Fruit fly (Drosophila melanogaster) Kc167 (cell line): Measurements from ENCODE around the gene grp.

Experiments used
- Myc ChIP-seq: fragments of >200 bp; optimal IDR thresholded peaks from 2 replicates; lab custom pipeline; 2017; ENCODE audit warnings: missing external identifiers
- Sin3A ChIP-seq: fragments of >200 bp; optimal IDR thresholded peaks from 2 replicates; lab custom pipeline; 2018; ENCODE audit warnings: missing external identifiers
- h ChIP-seq: fragments of >200 bp; optimal IDR thresholded peaks from 3 replicates; lab custom pipeline; 2018; ENCODE audit warnings: missing external identifiers
- psq ChIP-seq: fragments of >200 bp; optimal IDR thresholded peaks from 2 replicates; lab custom pipeline; 2017; ENCODE audit warnings: missing external identifiers
- ttk ChIP-seq: sonication (Bioruptor generic); optimal IDR thresholded peaks from 2 replicates; lab custom pipeline; 2017; ENCODE audit warnings: missing external identifiers

dm6 chr2L:16684908-16685611 is 5.2 kb downstream of the grp start:
- no peak for TF ChIP-seq Myc
- no peak for TF ChIP-seq h
- TF ChIP-seq psq = no peak
- no peak for TF ChIP-seq ttk
- no peak for TF ChIP-seq Sin3A
